Worm (Caenorhabditis elegans) whole organism, young adult: ENCODE measurements around the gene Y73B6BL.288.

Source experiments
- F23B12.7 ChIP-seq: sonication (generic microtip); optimal IDR thresholded peaks from 2 replicates; lab custom pipeline; 2017; ENCODE audit warnings: missing genetic modification characterization, mild to moderate bottlenecking, missing compliant biosample characterization, antibody characterized with exemption, moderate library complexity; ENCODE audit not compliant: insufficient read depth
- snpc-4 ChIP-seq, 5 experiments: fragments of 150-350 bp in 1 of 5; sonication (generic microtip) in 4 of 5; optimal IDR thresholded peaks; 2 replicates each; lab custom pipeline; 2014 to 2018; ENCODE audit warnings: missing genetic modification characterization in 5 of 5, missing biosample characterization in 3 of 5, antibody characterized with exemption in 2 of 5, mild to moderate bottlenecking in 2 of 5, missing compliant biosample characterization in 2 of 5, missing genotype in 2 of 5, moderate library complexity in 2 of 5, missing genetic modification reagents in 1 of 5

DNA sequence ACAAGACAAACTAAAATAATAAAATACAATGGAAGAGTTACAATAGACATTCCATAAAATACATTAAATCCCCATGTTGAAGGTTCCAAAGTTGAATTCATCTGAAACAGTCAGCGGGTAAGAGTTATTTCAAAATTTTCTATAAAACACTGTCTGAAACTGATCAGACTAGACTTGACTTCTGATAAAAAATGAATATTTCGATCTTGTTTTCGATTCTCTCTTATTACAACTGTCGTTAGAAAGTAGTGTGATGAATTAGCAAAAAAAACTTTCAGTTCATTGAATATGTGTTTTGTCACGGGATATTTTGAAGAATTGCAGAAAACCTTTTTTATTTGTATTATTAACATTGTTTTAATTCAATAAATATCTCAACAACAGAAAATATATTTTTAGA lies 40.6 kb downstream of the Y73B6BL.288 start, which contains the start of gene srv-26:
- TF ChIP-seq F23B12.7, result no peak
- no peak for TF ChIP-seq snpc-4 (GFP tag; optimal IDR thresholded peaks at IDR 0.05; lab: Kevin White, UChicago)
- TF ChIP-seq snpc-4 (tag; optimal IDR thresholded peaks at IDR 0.05; lab: Kevin White, UChicago), result no peak
